Fruit fly (Drosophila melanogaster) whole organism, prepupa: ENCODE measurements around the gene Vm26Ab.

Experiments
- Blimp-1 ChIP-seq: fragments of 200-800 bp; sonication (Bioruptor generic); optimal IDR thresholded peaks from 3 replicates; lab custom pipeline; 2017; ENCODE audit warnings: missing biosample characterization, missing genetic modification characterization, mild to moderate bottlenecking, moderate library complexity, missing genetic modification reagents
- CG10631 ChIP-seq: fragments of 200-800 bp; sonication (Bioruptor generic); optimal IDR thresholded peaks from 2 replicates; lab custom pipeline; 2016; ENCODE audit warnings: missing biosample characterization, missing genetic modification characterization
- CG10669 ChIP-seq: fragments of 200-800 bp; sonication (Bioruptor generic); optimal IDR thresholded peaks from 3 replicates; lab custom pipeline; 2018; ENCODE audit warnings: missing biosample characterization, mild to moderate bottlenecking, missing genetic modification characterization, moderate library complexity
- CG11294 ChIP-seq: fragments of 200-800 bp; sonication (Bioruptor generic); IDR thresholded peaks from 2 replicates; pipeline ENCODE4 v1.3.6; 2022; ENCODE audit warnings: missing biosample characterization, missing genetic modification characterization
- CG11762 ChIP-seq: fragments of 200-800 bp; sonication (Bioruptor generic); optimal IDR thresholded peaks from 3 replicates; lab custom pipeline; 2016; ENCODE audit warnings: missing biosample characterization, missing genetic modification characterization; ENCODE audit not compliant: insufficient read depth
- CG11902 ChIP-seq: fragments of 200-800 bp; sonication (Bioruptor generic); optimal IDR thresholded peaks from 3 replicates; lab custom pipeline; 2016; ENCODE audit warnings: missing biosample characterization, missing genetic modification characterization
- CG1621 ChIP-seq: fragments of 200-800 bp; sonication (Bioruptor generic); optimal IDR thresholded peaks from 3 replicates; lab custom pipeline; 2018; ENCODE audit warnings: missing biosample characterization, mild to moderate bottlenecking, missing genetic modification characterization
- CG16779 ChIP-seq: fragments of 200-800 bp; sonication (Bioruptor generic); optimal IDR thresholded peaks from 3 replicates; lab custom pipeline; 2017; ENCODE audit warnings: missing biosample characterization, mild to moderate bottlenecking, missing genetic modification characterization
- CG3032 ChIP-seq: fragments of 200-800 bp; optimal IDR thresholded peaks from 2 replicates; lab custom pipeline; 2019; ENCODE audit warnings: missing biosample characterization, mild to moderate bottlenecking, missing genetic modification characterization, moderate library complexity
- CG31627 ChIP-seq: fragments of 200-800 bp; sonication (Bioruptor generic); optimal IDR thresholded peaks from 3 replicates; lab custom pipeline; 2016; ENCODE audit warnings: missing biosample characterization, missing genetic modification characterization
- CG32006 ChIP-seq: fragments of 200-800 bp; sonication (Bioruptor generic); optimal IDR thresholded peaks from 3 replicates; lab custom pipeline; 2017; ENCODE audit warnings: missing biosample characterization, mild to moderate bottlenecking, missing genetic modification characterization
- CG34406 ChIP-seq: fragments of 200-800 bp; sonication (Bioruptor generic); optimal IDR thresholded peaks from 3 replicates; lab custom pipeline; 2016; ENCODE audit warnings: missing biosample characterization, missing genetic modification characterization
- CG4318 ChIP-seq: fragments of 200-800 bp; sonication (Bioruptor generic); optimal IDR thresholded peaks from 3 replicates; lab custom pipeline; 2017; ENCODE audit warnings: missing biosample characterization, mild to moderate bottlenecking, missing genetic modification characterization
- CG6163 ChIP-seq: fragments of 200-800 bp; sonication (Bioruptor generic); IDR thresholded peaks from 3 replicates; pipeline ENCODE4 v1.3.6; 2022; ENCODE audit warnings: missing biosample characterization, missing genetic modification characterization
- CG6276 ChIP-seq: fragments of 200-800 bp; sonication (Bioruptor generic); optimal IDR thresholded peaks from 2 replicates; lab custom pipeline; 2017; ENCODE audit warnings: missing biosample characterization, mild to moderate bottlenecking, missing genetic modification characterization
- CG6808 ChIP-seq: fragments of 200-800 bp; sonication (Bioruptor generic); optimal IDR thresholded peaks from 3 replicates; lab custom pipeline; 2017; ENCODE audit warnings: missing biosample characterization, missing genetic modification characterization, mild to moderate bottlenecking, moderate library complexity, missing genetic modification reagents
- CG7368 ChIP-seq: fragments of 200-800 bp; sonication (Bioruptor generic); optimal IDR thresholded peaks from 3 replicates; lab custom pipeline; 2016; ENCODE audit warnings: missing biosample characterization, missing genetic modification characterization
- CG8319 ChIP-seq: fragments of 200-800 bp; sonication (Bioruptor generic); optimal IDR thresholded peaks from 3 replicates; lab custom pipeline; 2016; ENCODE audit warnings: missing biosample characterization, missing genetic modification characterization
- CG8632 ChIP-seq: fragments of 200-800 bp; sonication (Bioruptor generic); optimal IDR thresholded peaks from 3 replicates; lab custom pipeline; 2016; ENCODE audit warnings: missing biosample characterization, missing genetic modification characterization
- Eip75B ChIP-seq: fragments of 200-800 bp; sonication (Bioruptor generic); optimal IDR thresholded peaks from 3 replicates; lab custom pipeline; 2016; ENCODE audit warnings: missing biosample characterization, missing genetic modification characterization
- Eip78C ChIP-seq: fragments of 200-800 bp; sonication (Bioruptor generic); peaks from one replicate; lab custom pipeline; 2016; ENCODE audit warnings: missing biosample characterization, missing genetic modification characterization
- Eip93F ChIP-seq: fragments of 200-800 bp; sonication (Bioruptor generic); optimal IDR thresholded peaks from 2 replicates; lab custom pipeline; 2016; ENCODE audit warnings: missing biosample characterization, mild to moderate bottlenecking, missing genetic modification characterization
- Ets21C ChIP-seq: fragments of 200-800 bp; sonication (Bioruptor generic); optimal IDR thresholded peaks from 3 replicates; lab custom pipeline; 2016; ENCODE audit warnings: missing biosample characterization, missing genetic modification characterization
- Gug ChIP-seq: fragments of 200-800 bp; sonication (Bioruptor generic); IDR thresholded peaks from 2 replicates; pipeline ENCODE4 v1.3.6; 2022; ENCODE audit warnings: missing biosample characterization, missing genetic modification characterization
- Lpt ChIP-seq: fragments of 200-800 bp; sonication (Bioruptor generic); optimal IDR thresholded peaks from 3 replicates; lab custom pipeline; 2016; ENCODE audit warnings: missing biosample characterization, missing genetic modification characterization
- Met ChIP-seq: fragments of 200-800 bp; sonication (Bioruptor generic); optimal IDR thresholded peaks from 3 replicates; lab custom pipeline; 2016; ENCODE audit warnings: missing biosample characterization, missing genetic modification characterization
- OdsH ChIP-seq: fragments of 200-800 bp; sonication (Bioruptor generic); optimal IDR thresholded peaks from 3 replicates; lab custom pipeline; 2016; ENCODE audit warnings: missing biosample characterization, missing genetic modification characterization
- Smox ChIP-seq: fragments of 200-800 bp; sonication (Bioruptor generic); optimal IDR thresholded peaks from 3 replicates; lab custom pipeline; 2016; ENCODE audit warnings: missing biosample characterization, missing genetic modification characterization
- Sox102F ChIP-seq: fragments of 200-800 bp; sonication (Bioruptor generic); optimal IDR thresholded peaks from 2 replicates; lab custom pipeline; 2016; ENCODE audit warnings: missing biosample characterization, mild to moderate bottlenecking, missing genetic modification characterization
- Sox14 ChIP-seq: fragments of 200-800 bp; sonication (Bioruptor generic); optimal IDR thresholded peaks from 3 replicates; lab custom pipeline; 2016; ENCODE audit warnings: missing biosample characterization, missing genetic modification characterization
- achi ChIP-seq: fragments of 200-800 bp; sonication (Bioruptor generic); optimal IDR thresholded peaks from 3 replicates; lab custom pipeline; 2016; ENCODE audit warnings: missing biosample characterization, missing genetic modification characterization
- cyc ChIP-seq: fragments of 200-800 bp; sonication (Bioruptor generic); optimal IDR thresholded peaks from 3 replicates; lab custom pipeline; 2016; ENCODE audit warnings: missing biosample characterization, missing genetic modification characterization
- dac ChIP-seq: fragments of 200-800 bp; sonication (Bioruptor generic); optimal IDR thresholded peaks from 2 replicates; lab custom pipeline; 2017; ENCODE audit warnings: missing biosample characterization, mild to moderate bottlenecking, missing genetic modification characterization
- dsx ChIP-seq: fragments of 200-800 bp; optimal IDR thresholded peaks from 3 replicates; lab custom pipeline; 2019; ENCODE audit warnings: missing biosample characterization, mild to moderate bottlenecking, missing genetic modification characterization, moderate library complexity; ENCODE audit not compliant: poor library complexity, severe bottlenecking
- eg ChIP-seq: fragments of 200-800 bp; sonication (Bioruptor generic); IDR thresholded peaks from 3 replicates; pipeline ENCODE4 v1.3.6; 2022; ENCODE audit warnings: missing biosample characterization, missing genetic modification characterization
- esn ChIP-seq: fragments of 200-800 bp; sonication (Bioruptor generic); optimal IDR thresholded peaks from 2 replicates; lab custom pipeline; 2016; ENCODE audit warnings: missing biosample characterization, mild to moderate bottlenecking, missing genetic modification characterization, moderate library complexity
- fd59A ChIP-seq: fragments of 200-800 bp; sonication (Bioruptor generic); optimal IDR thresholded peaks from 2 replicates; lab custom pipeline; 2017; ENCODE audit warnings: missing biosample characterization, mild to moderate bottlenecking, missing genetic modification characterization, missing genetic modification reagents
- fd85E ChIP-seq: fragments of 200-800 bp; sonication (Bioruptor generic); optimal IDR thresholded peaks from 3 replicates; lab custom pipeline; 2016; ENCODE audit warnings: missing biosample characterization, missing genetic modification characterization
- fkh ChIP-seq: fragments of 200-800 bp; sonication (Bioruptor generic); optimal IDR thresholded peaks from 3 replicates; lab custom pipeline; 2017; ENCODE audit warnings: missing biosample characterization, mild to moderate bottlenecking, missing genetic modification characterization, moderate library complexity
- lz ChIP-seq: fragments of 200-800 bp; sonication (Bioruptor generic); optimal IDR thresholded peaks from 3 replicates; lab custom pipeline; 2016; ENCODE audit warnings: missing biosample characterization, missing genetic modification characterization
- net ChIP-seq: fragments of 200-800 bp; sonication (Bioruptor generic); optimal IDR thresholded peaks from 3 replicates; lab custom pipeline; 2016; ENCODE audit warnings: missing biosample characterization, missing genetic modification characterization
- pdm3 ChIP-seq: fragments of 200-800 bp; sonication (Bioruptor generic); optimal IDR thresholded peaks from 3 replicates; lab custom pipeline; 2016; ENCODE audit warnings: missing biosample characterization, missing genetic modification characterization
- salr ChIP-seq, 2 experiments: fragments of 200-800 bp; sonication (Bioruptor generic); optimal IDR thresholded peaks; 3 replicates each; lab custom pipeline; 2016 to 2018; ENCODE audit warnings: missing biosample characterization in 2 of 2, missing genetic modification characterization in 2 of 2, mild to moderate bottlenecking in 1 of 2
- spab ChIP-seq: fragments of 200-800 bp; sonication (Bioruptor generic); optimal IDR thresholded peaks from 2 replicates; lab custom pipeline; 2017; ENCODE audit warnings: missing biosample characterization, mild to moderate bottlenecking, missing genetic modification characterization, missing genetic modification reagents
- ss ChIP-seq, 2 experiments: fragments of 200-800 bp; sonication (Bioruptor generic); optimal IDR thresholded peaks; 2 replicates in 1 of 2; 3 replicates in 1 of 2; lab custom pipeline; 2017 to 2018; ENCODE audit warnings: mild to moderate bottlenecking in 2 of 2, missing biosample characterization in 2 of 2, missing genetic modification characterization in 2 of 2, moderate library complexity in 1 of 2
- svp ChIP-seq: fragments of 200-800 bp; sonication (Bioruptor generic); peaks from one replicate; lab custom pipeline; 2016; ENCODE audit warnings: missing biosample characterization, missing genetic modification characterization

Vm26Ab gene

DNA sequence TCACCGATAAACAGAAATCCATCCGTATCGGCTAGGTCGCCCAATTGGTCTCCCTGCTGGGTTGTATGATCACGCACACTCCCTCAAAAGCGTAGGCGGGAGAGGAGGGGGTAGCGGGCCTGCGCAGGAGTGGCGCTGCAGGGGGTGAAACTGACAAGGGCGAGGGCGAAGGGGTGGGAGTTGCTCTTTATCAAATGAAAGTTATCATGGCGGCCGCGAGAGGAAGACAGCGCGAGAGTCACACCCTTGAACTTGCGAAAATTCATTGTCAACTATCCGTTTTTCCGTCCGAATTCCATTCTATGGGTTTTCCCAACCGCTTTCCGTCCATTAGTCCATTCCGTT lies 22.2 kb downstream of the Vm26Ab start:
- TF ChIP-seq dsx (GFP tag; lab: Kevin White, UChicago) (no peak), CG4318 (GFP tag; lab: Kevin White, UChicago) (no peak), dac (no peak), achi (no peak), spab (GFP tag; lab: Kevin White, UChicago) (no peak), CG6276 (GFP tag; lab: Kevin White, UChicago) (no peak), Gug (GFP tag; lab: Robert Waterston, UW) (no peak), CG11294 (GFP tag; lab: Robert Waterston, UW) (no peak), OdsH (GFP tag; lab: Kevin White, UChicago) (no peak), CG7368 (no peak), CG34406 (GFP tag; lab: Kevin White, UChicago) (no peak), pdm3 (GFP tag; lab: Kevin White, UChicago) (no peak), Eip93F (GFP tag; lab: Kevin White, UChicago) (no peak), Met (no peak), CG3032 (no peak), svp (peak; percentile 76), CG32006 (GFP tag; lab: Kevin White, UChicago) (peak; percentile 6), esn (GFP tag; lab: Kevin White, UChicago) (no peak), fkh (GFP tag; lab: Kevin White, UChicago) (no peak), CG31627 (GFP tag; lab: Kevin White, UChicago) (no peak), Sox14 (GFP tag; lab: Kevin White, UChicago) (no peak), CG6808 (GFP tag; lab: Kevin White, UChicago) (no peak), CG6163 (no peak), CG16779 (no peak), Blimp-1 (GFP tag; lab: Kevin White, UChicago) (peak; percentile 8), Eip78C (GFP tag; lab: Kevin White, UChicago) (peak; percentile 47), ss (GFP tag; optimal IDR thresholded peaks at IDR 0.05; lab: Kevin White, UChicago) (no peak), salr (GFP tag; optimal IDR thresholded peaks at IDR 0.05; lab: Kevin White, UChicago) (peak in 1 of 2 experiments; percentile 1)

DNA sequence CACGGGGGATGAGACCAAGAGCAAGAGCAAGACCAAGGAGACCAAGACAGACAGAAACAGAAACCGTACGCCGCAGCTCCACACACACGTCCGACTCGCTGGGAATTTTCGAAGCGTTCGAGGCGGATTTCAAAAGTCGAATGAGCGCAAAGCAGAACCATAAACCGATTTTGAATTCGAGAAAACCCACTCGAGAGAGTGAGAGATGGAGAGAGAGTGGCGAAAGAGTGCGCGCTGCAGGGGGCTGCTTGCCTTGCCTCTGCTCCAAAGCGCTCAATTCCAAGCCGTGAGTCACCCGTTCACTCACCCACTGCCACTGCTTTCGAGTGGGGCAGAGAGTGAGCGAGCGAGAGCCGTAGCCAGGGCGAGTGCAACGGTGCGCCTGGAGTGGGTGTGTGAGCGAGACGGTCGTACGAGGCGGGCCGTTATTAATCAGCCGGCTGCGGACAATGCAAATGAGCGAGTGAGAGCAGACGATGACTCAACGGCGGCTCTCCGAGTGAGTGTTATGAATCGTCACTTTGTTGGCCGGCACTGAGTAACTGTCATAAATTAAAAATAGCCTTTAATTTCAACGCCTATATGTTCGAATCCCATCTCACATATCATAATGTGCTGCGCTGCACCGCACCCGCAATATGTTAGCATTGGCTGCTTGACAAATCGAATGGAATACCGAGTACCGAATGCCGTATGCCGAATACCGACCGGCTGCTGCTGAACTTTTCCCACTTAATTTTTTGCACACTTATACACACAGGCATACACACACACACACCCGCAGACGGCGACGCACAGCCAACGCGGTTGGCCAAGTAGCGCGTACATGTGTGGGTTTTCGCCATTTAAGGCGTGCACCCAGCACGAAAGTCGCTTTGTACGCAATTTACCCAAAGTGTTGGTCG lies 23.4 kb downstream of the Vm26Ab start:
- TF ChIP-seq CG32006 (GFP tag; lab: Kevin White, UChicago) (no peak), CG8632 (GFP tag; lab: Kevin White, UChicago) (peak; percentile 31), dac (no peak), esn (GFP tag; lab: Kevin White, UChicago) (peak; percentile 49), CG8319 (GFP tag; lab: Kevin White, UChicago) (no peak), Eip93F (GFP tag; lab: Kevin White, UChicago) (no peak), Sox14 (GFP tag; lab: Kevin White, UChicago) (peak; percentile 56), CG6276 (GFP tag; lab: Kevin White, UChicago) (peak; percentile 29), OdsH (GFP tag; lab: Kevin White, UChicago) (no peak), CG6808 (GFP tag; lab: Kevin White, UChicago) (peak; percentile 61), CG3032 (peak; percentile 3), ss (GFP tag; optimal IDR thresholded peaks at IDR 0.05; lab: Kevin White, UChicago) (peak; percentile 48 to 67), Smox (GFP tag; lab: Kevin White, UChicago) (peak; percentile 6), CG11294 (GFP tag; lab: Robert Waterston, UW) (no peak), fd85E (GFP tag; lab: Kevin White, UChicago) (peak; percentile 9), CG11762 (GFP tag; lab: Kevin White, UChicago) (no peak), spab (GFP tag; lab: Kevin White, UChicago) (no peak), eg (no peak), Eip75B (GFP tag; lab: Kevin White, UChicago) (peak; percentile 41), CG1621 (peak; percentile 45), CG11902 (no peak), Sox102F (peak; percentile 45), Gug (GFP tag; lab: Robert Waterston, UW) (no peak), achi (peak; percentile 11), fd59A (GFP tag; lab: Kevin White, UChicago) (no peak), net (GFP tag; lab: Kevin White, UChicago) (peak; percentile 55), lz (GFP tag; lab: Kevin White, UChicago) (no peak), CG16779 (peak; percentile 63), cyc (GFP tag; lab: Kevin White, UChicago) (no peak), Lpt (GFP tag; lab: Kevin White, UChicago) (no peak), Blimp-1 (GFP tag; lab: Kevin White, UChicago) (no peak), CG10631 (no peak), CG10669 (GFP tag; lab: Kevin White, UChicago) (no peak), Ets21C (GFP tag; lab: Kevin White, UChicago) (no peak)
